Fruit fly (Drosophila melanogaster) S2 (cell line): ENCODE data around the gene CG10077.

ENCODE experiments used
- CG8478 ChIP-seq: fragments of >200 bp; optimal IDR thresholded peaks from 2 replicates; lab custom pipeline; 2018
- CTCF ChIP-seq, 2 experiments: fragments of >200 bp; optimal IDR thresholded peaks; 2 replicates each; lab custom pipeline; 2018

DNA sequence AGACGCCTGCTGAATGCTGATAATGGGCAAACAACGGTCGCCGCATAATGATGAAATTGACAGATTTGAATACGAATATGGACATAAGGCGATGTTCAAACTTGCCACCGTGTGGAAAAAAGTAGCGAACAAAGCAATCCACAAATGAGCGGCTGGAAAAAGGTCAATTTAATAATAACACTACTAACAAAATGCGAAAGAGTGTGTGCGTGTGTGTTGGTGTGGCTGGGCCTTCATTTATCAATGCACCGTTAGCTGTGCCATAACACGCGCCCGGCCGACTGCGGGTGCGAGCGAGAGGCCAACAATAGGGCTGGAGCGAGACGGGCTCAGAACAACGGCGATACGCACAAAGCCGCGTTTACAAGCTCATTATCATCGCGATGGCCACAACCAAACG, 20.2 kb upstream of the CG10077 start:
- TF ChIP-seq CTCF (optimal IDR thresholded peaks at IDR 0.05; lab: Kevin White, UChicago) (no peak), CG8478 (lab: Kevin White, UChicago) (no peak)
